Fruit fly (Drosophila melanogaster): Measurements from ENCODE around the gene CG15332.

DNA sequence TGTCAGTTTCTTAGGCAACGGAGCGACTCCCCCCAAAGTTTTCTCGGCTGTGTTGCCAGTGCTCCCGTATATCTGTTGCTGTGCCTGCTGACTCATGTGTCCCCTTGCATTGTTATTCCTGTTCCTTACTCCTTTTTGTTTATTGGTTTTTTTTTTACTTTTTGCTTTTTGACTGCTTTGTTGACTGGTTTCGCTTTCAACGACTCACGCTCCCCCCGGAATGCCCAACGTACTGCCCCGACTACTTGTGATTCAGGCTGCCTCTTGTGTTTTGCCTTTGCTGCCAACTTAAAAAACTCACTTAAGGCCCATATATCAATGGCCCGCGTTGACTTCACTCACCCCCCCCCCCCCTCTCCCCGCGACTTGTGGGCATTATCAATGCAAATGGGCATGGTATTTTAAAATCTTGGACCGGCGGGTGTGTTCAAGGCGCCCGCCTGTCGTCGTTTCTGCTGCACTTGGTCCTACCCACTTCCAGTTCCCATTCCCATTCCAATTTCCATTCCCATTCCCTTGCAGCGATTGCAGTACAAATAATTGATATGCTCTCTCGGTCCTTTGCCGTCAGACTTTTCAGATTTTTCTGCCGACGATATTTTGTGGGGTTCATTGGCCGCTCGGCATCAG, 17.6 kb upstream of the CG15332 start:
- TF ChIP-seq usp (GFP tag; optimal IDR thresholded peaks at IDR 0.05) (no peak), EcR (GFP tag; optimal IDR thresholded peaks at IDR 0.05) (peak in 1 of 2 experiments; percentile 17), pan (optimal IDR thresholded peaks at IDR 0.05) (no peak), CG8478 (optimal IDR thresholded peaks at IDR 0.05) (no peak), psq (optimal IDR thresholded peaks at IDR 0.05) (no peak), Dll (optimal IDR thresholded peaks at IDR 0.05) (no peak)

Data from whole organism.